Fruit fly (Drosophila melanogaster): ENCODE data around the gene bam.

The bam gene

DNA sequence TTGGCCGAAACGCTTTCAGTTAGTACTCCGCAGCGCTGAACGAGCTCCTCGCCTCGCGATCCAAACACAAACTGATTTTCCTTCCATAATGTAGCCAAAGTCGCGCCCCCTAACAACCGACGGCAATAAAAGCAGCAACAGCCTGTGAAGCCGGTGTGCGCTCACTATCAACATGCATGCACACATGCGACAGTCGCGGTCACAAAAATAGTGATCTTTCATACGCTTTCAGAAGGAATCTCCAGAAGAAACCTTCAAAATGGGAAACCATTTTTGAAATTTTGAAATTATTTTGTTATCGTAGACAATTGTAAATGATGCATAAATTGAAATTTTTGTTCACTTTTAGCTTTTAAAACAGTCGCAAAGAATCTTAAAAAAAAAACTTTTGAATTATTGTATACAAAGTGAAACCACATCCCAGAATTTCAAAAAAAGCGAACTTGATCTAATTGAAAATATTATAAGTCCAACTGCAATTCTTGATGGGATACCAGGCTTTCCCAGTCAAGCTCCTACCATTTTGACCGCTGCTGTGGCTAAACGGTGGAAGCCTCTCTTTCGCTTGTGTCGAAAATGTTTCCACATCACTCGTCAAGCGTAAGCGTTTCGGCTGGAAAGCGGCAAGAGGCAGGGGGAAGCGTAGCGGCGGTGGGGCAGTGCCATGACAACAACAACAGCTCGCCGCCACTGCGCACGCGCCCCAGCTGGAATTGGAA is 12.5 kb downstream of the bam start, which contains the start of gene Cad96Cb (continued):
- TF ChIP-seq ERR (GFP tag; optimal IDR thresholded peaks at IDR 0.05) (peak; percentile 54), CG12942 (GFP tag; optimal IDR thresholded peaks at IDR 0.05) (peak; percentile 53), chif (GFP tag; optimal IDR thresholded peaks at IDR 0.05) (peak; percentile 56 to 89), CG10274 (GFP tag; optimal IDR thresholded peaks at IDR 0.05) (peak; percentile 41), NK7.1 (GFP tag; optimal IDR thresholded peaks at IDR 0.05) (peak; percentile 68), NC2β (GFP tag; optimal IDR thresholded peaks at IDR 0.05) (peak; percentile 73), CG15073 (GFP tag; optimal IDR thresholded peaks at IDR 0.05) (peak; percentile 20), onecut (GFP tag; IDR thresholded peaks at IDR 0.05) (peak; percentile 75), tup (GFP tag; optimal IDR thresholded peaks at IDR 0.05) (no peak), ttk (GFP tag; IDR thresholded peaks at IDR 0.05) (no peak; the same call in 1 of the 2 replicates), z (GFP tag; IDR thresholded peaks at IDR 0.05) (no peak), otp (GFP tag; IDR thresholded peaks at IDR 0.05) (peak; percentile 38; the same call in 1 of the 3 replicates), sqz (GFP tag; optimal IDR thresholded peaks at IDR 0.05) (peak; percentile 24), CG34376 (GFP tag; optimal IDR thresholded peaks at IDR 0.05) (peak; percentile 1), trh (GFP tag; optimal IDR thresholded peaks at IDR 0.05) (peak; percentile 6), fu2 (GFP tag; optimal IDR thresholded peaks at IDR 0.05) (peak; percentile 29), H2.0 (GFP tag; IDR thresholded peaks at IDR 0.05) (peak; percentile 38; the same call in 1 of the 2 replicates), CG13296 (GFP tag; optimal IDR thresholded peaks at IDR 0.05) (peak; percentile 67), CG10366 (GFP tag; IDR thresholded peaks at IDR 0.05) (peak; percentile 30; the same call in 1 of the 2 replicates), croc (GFP tag; conservative IDR thresholded peaks at IDR 0.05) (peak; percentile 74), grn (GFP tag; optimal IDR thresholded peaks at IDR 0.05) (peak; percentile 0), lbe (GFP tag; optimal IDR thresholded peaks at IDR 0.05) (no peak), Bteb2 (GFP tag; optimal IDR thresholded peaks at IDR 0.05) (peak; percentile 78), CG3163 (GFP tag; optimal IDR thresholded peaks at IDR 0.05) (peak; percentile 58), CG3995 (GFP tag; optimal IDR thresholded peaks at IDR 0.05) (peak; percentile 5), Spps (tag; optimal IDR thresholded peaks at IDR 0.05) (peak; percentile 78), nmo (GFP tag; optimal IDR thresholded peaks at IDR 0.05) (peak; percentile 95), CG6813 (GFP tag; optimal IDR thresholded peaks at IDR 0.05) (peak; percentile 80), Eip74EF (GFP tag; optimal IDR thresholded peaks at IDR 0.05) (peak in 1 of 2 experiments; percentile 92), CG30431 (GFP tag; optimal IDR thresholded peaks at IDR 0.05) (peak; percentile 68), CG11247 (GFP tag; IDR thresholded peaks at IDR 0.05) (peak; percentile 30; the same call in 1 of the 2 replicates), H15 (GFP tag; IDR thresholded peaks at IDR 0.05) (peak; percentile 64; the same call in 1 of the 3 replicates), ham (GFP tag; IDR thresholded peaks at IDR 0.05) (no peak), CG7786 (GFP tag; optimal IDR thresholded peaks at IDR 0.05) (peak; percentile 56), Mad (GFP tag; optimal IDR thresholded peaks at IDR 0.05) (peak; percentile 72), CG2875 (GFP tag; optimal IDR thresholded peaks at IDR 0.05) (peak; percentile 87), Asciz (GFP tag; optimal IDR thresholded peaks at IDR 0.05) (peak; percentile 91), Antp (GFP tag; optimal IDR thresholded peaks at IDR 0.05) (peak; percentile 67), CG9609 (GFP tag; optimal IDR thresholded peaks at IDR 0.05) (peak; percentile 75), Drgx (GFP tag; IDR thresholded peaks at IDR 0.05) (peak; percentile 78; the same call in 1 of the 2 replicates), Bgb (GFP tag; IDR thresholded peaks at IDR 0.05; ENCODE audit: partially characterized antibody) (no peak), ken (GFP tag; IDR thresholded peaks at IDR 0.05) (peak; percentile 71; the same call in 2 of the 3 replicates), her (GFP tag; optimal IDR thresholded peaks at IDR 0.05) (peak; percentile 37), Atf3 (GFP tag; optimal IDR thresholded peaks at IDR 0.05) (peak; percentile 80), bowl (GFP tag; IDR thresholded peaks at IDR 0.05) (no peak), Doc2 (GFP tag; IDR thresholded peaks at IDR 0.05) (no peak), abd-A (tag; optimal IDR thresholded peaks at IDR 0.05) (no peak), CG12155 (GFP tag; optimal IDR thresholded peaks at IDR 0.05) (peak; percentile 64), repo (GFP tag; optimal IDR thresholded peaks at IDR 0.05) (peak; percentile 25), br (optimal IDR thresholded peaks at IDR 0.05) (no peak)
